Worm (Caenorhabditis elegans) whole organism, early embryonic: ENCODE results near the gene F11A10.6.

Experiments
- aly-1 ChIP-seq: sonication (generic microtip); optimal IDR thresholded peaks from 2 replicates; lab custom pipeline; 2016; ENCODE audit warnings: missing genetic modification characterization, missing compliant biosample characterization
- ama-1 ChIP-seq: fragments of 150-350 bp; optimal IDR thresholded peaks from 2 replicates; lab custom pipeline; 2014
- hmbx-1 ChIP-seq: sonication (generic microtip); optimal IDR thresholded peaks from 2 replicates; lab custom pipeline; 2016; ENCODE audit warnings: mild to moderate bottlenecking, missing genetic modification characterization, missing compliant biosample characterization
- pes-1 ChIP-seq: fragments of 200-800 bp; sonication (Bioruptor generic); IDR thresholded peaks from 2 replicates; pipeline ENCODE4 v1.3.6; 2022; ENCODE audit warnings: missing genetic modification reagents, missing genetic modification characterization, missing compliant biosample characterization
- sea-1 ChIP-seq: fragments of 200-800 bp; sonication (Bioruptor generic); conservative IDR thresholded peaks from 2 replicates; pipeline ENCODE4 v1.3.6; 2022; ENCODE audit warnings: missing genetic modification characterization, missing compliant biosample characterization

DNA sequence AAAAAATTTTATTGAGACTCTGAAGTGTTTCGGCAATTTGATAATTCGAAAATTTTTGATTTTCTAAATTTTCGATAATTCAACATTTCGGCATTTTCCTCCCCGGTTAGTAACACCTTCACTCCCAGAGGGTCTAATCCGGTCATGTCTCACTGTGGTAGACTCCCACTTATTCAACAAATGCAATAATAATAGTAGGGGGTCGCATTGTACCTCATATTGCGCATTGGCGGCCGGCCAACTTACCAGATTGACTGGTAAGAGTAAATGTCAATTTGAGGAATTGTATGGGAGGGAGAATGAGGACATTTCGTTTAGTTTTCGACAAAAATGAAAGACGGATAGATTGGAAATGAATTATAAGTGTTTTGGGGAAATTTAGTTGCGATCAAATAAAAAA lies 44.3 kb upstream of the F11A10.6 start:
- TF ChIP-seq hmbx-1 (tag; lab: Kevin White, UChicago) (no peak), ama-1 (lab: Kevin White, UChicago) (no peak), sea-1 (GFP tag; lab: Robert Waterston, UW) (no peak), aly-1 (tag; lab: Kevin White, UChicago) (no peak), pes-1 (GFP tag; lab: Robert Waterston, UW) (no peak)
